Worm (Caenorhabditis elegans): ENCODE measurements around the gene R07C3.13.

- TF ChIP-seq lsy-2 (tag; optimal IDR thresholded peaks at IDR 0.05), result no peak
- no peak for TF ChIP-seq ztf-11 (tag; optimal IDR thresholded peaks at IDR 0.05)
- no peak for TF ChIP-seq dpl-1 (GFP tag; optimal IDR thresholded peaks at IDR 0.05)
These were observed 10.0 kb upstream of the R07C3.13 start for ce11 chrII:937265-937664.
